Worm (Caenorhabditis elegans): ENCODE measurements around the gene T23E1.3.

- TF ChIP-seq lir-3 (tag; optimal IDR thresholded peaks at IDR 0.05) = no peak
- TF ChIP-seq snpc-4 (tag; optimal IDR thresholded peaks at IDR 0.05) = no peak
- TF ChIP-seq egl-27 (tag; optimal IDR thresholded peaks at IDR 0.05) = no peak
- TF ChIP-seq nhr-77 (tag; optimal IDR thresholded peaks at IDR 0.05) = no peak
- no peak for TF ChIP-seq mep-1 (tag; optimal IDR thresholded peaks at IDR 0.05)
- no peak for TF ChIP-seq fkh-10 (GFP tag; optimal IDR thresholded peaks at IDR 0.05)
Measured at ce11 chrIV:3168656-3169216, 23.0 kb downstream of the T23E1.3 start.
